Worm (Caenorhabditis elegans): Measurements from ENCODE around the gene dnj-20.

Gene dnj-20

ce11 chrII:9591071-9591470, 32.9 kb downstream of the dnj-20 start, which contains the start of the genes E02H1.1 and tag-124 (continued):
- peak; percentile 56 for TF ChIP-seq unc-130 (tag; optimal IDR thresholded peaks at IDR 0.05)
- TF ChIP-seq efl-3 (GFP tag; optimal IDR thresholded peaks at IDR 0.05), result peak; percentile 70
- TF ChIP-seq tbx-2 (tag; optimal IDR thresholded peaks at IDR 0.05), result peak; percentile 93
- TF ChIP-seq fkh-8 (tag; optimal IDR thresholded peaks at IDR 0.05), result peak; percentile 84
- TF ChIP-seq C04F5.9 (tag; optimal IDR thresholded peaks at IDR 0.05), result peak; percentile 92
- TF ChIP-seq nhr-47 (tag; optimal IDR thresholded peaks at IDR 0.05), result peak; percentile 93
- peak; percentile 80 for TF ChIP-seq unc-98 (GFP tag; IDR thresholded peaks at IDR 0.05)
- peak; percentile 88 for TF ChIP-seq elt-2 (tag; optimal IDR thresholded peaks at IDR 0.05)
- peak; percentile 84 for TF ChIP-seq ceh-88 (GFP tag; IDR thresholded peaks at IDR 0.05)
- peak; percentile 99 for TF ChIP-seq rnt-1 (tag; optimal IDR thresholded peaks at IDR 0.05)
- TF ChIP-seq zag-1 (tag; optimal IDR thresholded peaks at IDR 0.05), result no peak
- TF ChIP-seq nhr-28 (tag; optimal IDR thresholded peaks at IDR 0.05), result no peak
- peak; percentile 97 for TF ChIP-seq nhr-19 (GFP tag; conservative IDR thresholded peaks at IDR 0.05)
- peak; percentile 32 for TF ChIP-seq lin-15B (tag; optimal IDR thresholded peaks at IDR 0.05)
- TF ChIP-seq ceh-82 (tag; optimal IDR thresholded peaks at IDR 0.05), result peak; percentile 52 to 66 (median 65)
- no peak for TF ChIP-seq ces-1 (GFP tag; optimal IDR thresholded peaks at IDR 0.05)
- TF ChIP-seq lin-14 (GFP tag; optimal IDR thresholded peaks at IDR 0.05), result peak; percentile 86
- TF ChIP-seq lin-35 (GFP tag; optimal IDR thresholded peaks at IDR 0.05), result peak; percentile 73 to 76
- TF ChIP-seq nhr-237 (tag; optimal IDR thresholded peaks at IDR 0.05), result no peak
- no peak for TF ChIP-seq fkh-10 (GFP tag; optimal IDR thresholded peaks at IDR 0.05)
- TF ChIP-seq nhr-76 (tag; optimal IDR thresholded peaks at IDR 0.05), result no peak
- peak in 2 of 6 experiments; percentile 47 to 62 for TF ChIP-seq elt-3 (tag; optimal IDR thresholded peaks at IDR 0.05)
- TF ChIP-seq mef-2 (tag; optimal IDR thresholded peaks at IDR 0.05), result no peak
- TF ChIP-seq nhr-77 (tag; optimal IDR thresholded peaks at IDR 0.05), result no peak
- peak; percentile 62 for TF ChIP-seq zip-4 (GFP tag; optimal IDR thresholded peaks at IDR 0.05)
- peak; percentile 16 for TF ChIP-seq lin-13 (GFP tag; optimal IDR thresholded peaks at IDR 0.05)
- TF ChIP-seq lin-39 (tag; optimal IDR thresholded peaks at IDR 0.05), result peak; percentile 62
- peak; percentile 97 for TF ChIP-seq irx-1 (tag; optimal IDR thresholded peaks at IDR 0.05)
- TF ChIP-seq dsc-1 (tag; optimal IDR thresholded peaks at IDR 0.05), result peak; percentile 96
- peak; percentile 62 for TF ChIP-seq skn-1 (tag; optimal IDR thresholded peaks at IDR 0.05)
- no peak for TF ChIP-seq aha-1 (tag; optimal IDR thresholded peaks at IDR 0.05)
- TF ChIP-seq hlh-17 (GFP tag; optimal IDR thresholded peaks at IDR 0.05; ENCODE audit: borderline replicate concordance), result no peak
- no peak for TF ChIP-seq ama-1 (optimal IDR thresholded peaks at IDR 0.05)
- no peak for TF ChIP-seq hpl-2 (GFP tag; optimal IDR thresholded peaks at IDR 0.05)
- peak; percentile 77 for TF ChIP-seq isw-1 (GFP tag; IDR thresholded peaks at IDR 0.05)
- TF ChIP-seq ceh-8 (GFP tag; optimal IDR thresholded peaks at IDR 0.05), result peak; percentile 47
- peak in 1 of 2 experiments; percentile 65 for TF ChIP-seq mdl-1 (tag; optimal IDR thresholded peaks at IDR 0.05)
- TF ChIP-seq fkh-4 (tag; optimal IDR thresholded peaks at IDR 0.05; ENCODE audit: borderline replicate concordance), result peak; percentile 96
- TF ChIP-seq nhr-90 (tag; optimal IDR thresholded peaks at IDR 0.05; ENCODE audit: poor library complexity), result peak; percentile 94
- peak; percentile 76 for TF ChIP-seq grh-1 (GFP tag; IDR thresholded peaks at IDR 0.05)
- no peak for TF ChIP-seq egl-27 (tag; optimal IDR thresholded peaks at IDR 0.05)
- peak; percentile 61 for TF ChIP-seq fos-1 (tag; optimal IDR thresholded peaks at IDR 0.05)
- peak; percentile 93 for TF ChIP-seq pax-3 (tag; optimal IDR thresholded peaks at IDR 0.05)
- TF ChIP-seq unc-30 (tag; optimal IDR thresholded peaks at IDR 0.05), result peak; percentile 7
- TF ChIP-seq xbp-1 (tag; optimal IDR thresholded peaks at IDR 0.05), result peak; percentile 92
- TF ChIP-seq efl-1 (optimal IDR thresholded peaks at IDR 0.05), result peak; percentile 75 to 81
- peak; percentile 75 to 97 for TF ChIP-seq efl-1 (GFP tag; optimal IDR thresholded peaks at IDR 0.05 in 1 of 2)
- peak; percentile 37 for TF ChIP-seq C34B4.2 (tag; optimal IDR thresholded peaks at IDR 0.05)
- peak; percentile 94 for TF ChIP-seq nhr-20 (tag; optimal IDR thresholded peaks at IDR 0.05)
- TF ChIP-seq nhr-84 (tag; optimal IDR thresholded peaks at IDR 0.05), result no peak
- peak; percentile 79 for TF ChIP-seq mab-9 (GFP tag; IDR thresholded peaks at IDR 0.05)
- TF ChIP-seq hlh-4 (tag; optimal IDR thresholded peaks at IDR 0.05), result peak; percentile 66
- peak; percentile 65 for TF ChIP-seq ceh-63 (GFP tag; optimal IDR thresholded peaks at IDR 0.05)

Data from whole organism, L1 larva.